Fruit fly (Drosophila melanogaster) whole organism, adult: ENCODE measurements around the gene CG3062.

ENCODE experiments used
- CG11617 ChIP-seq: fragments of 200-800 bp; sonication (Bioruptor generic); optimal IDR thresholded peaks from 2 replicates; lab custom pipeline; 2017; ENCODE audit warnings: mild to moderate bottlenecking, missing biosample characterization, missing genetic modification reagents, missing genetic modification characterization
- CG12768 ChIP-seq: fragments of 200-800 bp; sonication (Bioruptor generic); optimal IDR thresholded peaks from 2 replicates; lab custom pipeline; 2017; ENCODE audit warnings: missing biosample characterization, missing genetic modification characterization, mild to moderate bottlenecking, moderate library complexity, missing genetic modification reagents
- CG14711 ChIP-seq: fragments of 200-800 bp; sonication (Bioruptor generic); optimal IDR thresholded peaks from 2 replicates; lab custom pipeline; 2018; ENCODE audit warnings: missing biosample characterization, mild to moderate bottlenecking, missing genetic modification characterization, moderate library complexity
- CG1620 ChIP-seq: fragments of 200-800 bp; sonication (Bioruptor generic); optimal IDR thresholded peaks from 2 replicates; lab custom pipeline; 2016; ENCODE audit warnings: missing biosample characterization, missing genetic modification characterization
- CG33017 ChIP-seq: fragments of 200-800 bp; sonication (Bioruptor generic); optimal IDR thresholded peaks from 2 replicates; lab custom pipeline; 2018; ENCODE audit warnings: missing biosample characterization, mild to moderate bottlenecking, missing genetic modification characterization, moderate library complexity
- CG5204 ChIP-seq: fragments of 200-800 bp; sonication (Bioruptor generic); optimal IDR thresholded peaks from 2 replicates; lab custom pipeline; 2016; ENCODE audit warnings: missing biosample characterization, missing genetic modification characterization
- CG7045 ChIP-seq: fragments of 200-800 bp; sonication (Bioruptor generic); optimal IDR thresholded peaks from 2 replicates; lab custom pipeline; 2017; ENCODE audit warnings: missing biosample characterization, mild to moderate bottlenecking, missing genetic modification characterization
- CG7101 ChIP-seq: fragments of 200-800 bp; sonication (Bioruptor generic); optimal IDR thresholded peaks from 2 replicates; lab custom pipeline; 2018; ENCODE audit warnings: missing biosample characterization, mild to moderate bottlenecking, missing genetic modification characterization, moderate library complexity
- Clk ChIP-seq: fragments of 200-800 bp; sonication (Bioruptor generic); optimal IDR thresholded peaks from 2 replicates; lab custom pipeline; 2017; ENCODE audit warnings: missing biosample characterization, missing genetic modification characterization
- Crg-1 ChIP-seq: fragments of 200-800 bp; sonication (Bioruptor generic); optimal IDR thresholded peaks from 2 replicates; lab custom pipeline; 2016; ENCODE audit warnings: missing biosample characterization, missing genetic modification characterization
- Hr96 ChIP-seq: fragments of 200-800 bp; sonication (Bioruptor generic); optimal IDR thresholded peaks from 2 replicates; lab custom pipeline; 2016; ENCODE audit warnings: missing biosample characterization, missing genetic modification characterization
- Mnt ChIP-seq: fragments of 200-800 bp; sonication (Bioruptor generic); optimal IDR thresholded peaks from 2 replicates; lab custom pipeline; 2016; ENCODE audit warnings: missing biosample characterization, mild to moderate bottlenecking, missing genetic modification characterization
- bab1 ChIP-seq: fragments of 200-800 bp; sonication (Bioruptor generic); optimal IDR thresholded peaks from 3 replicates; lab custom pipeline; 2019; ENCODE audit warnings: missing biosample characterization, mild to moderate bottlenecking, missing genetic modification characterization, moderate library complexity
- cic ChIP-seq: fragments of 200-800 bp; sonication (Bioruptor generic); optimal IDR thresholded peaks from 2 replicates; lab custom pipeline; 2017; ENCODE audit warnings: missing biosample characterization, mild to moderate bottlenecking, missing genetic modification characterization, moderate library complexity
- cnc ChIP-seq, 2 experiments: fragments of >200 bp; optimal IDR thresholded peaks; 2 replicates each; lab custom pipeline; 2017
- kay ChIP-seq: fragments of 200-800 bp; sonication (Bioruptor generic); peaks from one replicate; lab custom pipeline; 2016; ENCODE audit warnings: missing biosample characterization, missing genetic modification characterization, borderline replicate concordance
- ovo ChIP-seq: fragments of 200-800 bp; sonication (Bioruptor generic); optimal IDR thresholded peaks from 2 replicates; lab custom pipeline; 2016; ENCODE audit warnings: missing biosample characterization, missing genetic modification characterization
- pad ChIP-seq: fragments of 200-800 bp; sonication (Bioruptor generic); optimal IDR thresholded peaks from 3 replicates; lab custom pipeline; 2017; ENCODE audit warnings: missing biosample characterization, missing genetic modification characterization, mild to moderate bottlenecking, moderate library complexity, missing genetic modification reagents
- tj ChIP-seq: fragments of 200-800 bp; sonication (Bioruptor generic); optimal IDR thresholded peaks from 3 replicates; lab custom pipeline; 2017; ENCODE audit warnings: missing biosample characterization, mild to moderate bottlenecking, missing genetic modification characterization, moderate library complexity
- toe ChIP-seq: fragments of 200-800 bp; sonication (Bioruptor generic); optimal IDR thresholded peaks from 2 replicates; lab custom pipeline; 2016; ENCODE audit warnings: missing biosample characterization, missing genetic modification characterization

Gene CG3062

dm6 chrX:4609737-4610136 lies 34.9 kb downstream of the CG3062 start:
- TF ChIP-seq Clk (GFP tag; lab: Kevin White, UChicago): no peak
- TF ChIP-seq ovo (GFP tag; lab: Kevin White, UChicago): peak; percentile 18
- TF ChIP-seq CG7101 (tag; lab: Kevin White, UChicago): peak; percentile 11

DNA sequence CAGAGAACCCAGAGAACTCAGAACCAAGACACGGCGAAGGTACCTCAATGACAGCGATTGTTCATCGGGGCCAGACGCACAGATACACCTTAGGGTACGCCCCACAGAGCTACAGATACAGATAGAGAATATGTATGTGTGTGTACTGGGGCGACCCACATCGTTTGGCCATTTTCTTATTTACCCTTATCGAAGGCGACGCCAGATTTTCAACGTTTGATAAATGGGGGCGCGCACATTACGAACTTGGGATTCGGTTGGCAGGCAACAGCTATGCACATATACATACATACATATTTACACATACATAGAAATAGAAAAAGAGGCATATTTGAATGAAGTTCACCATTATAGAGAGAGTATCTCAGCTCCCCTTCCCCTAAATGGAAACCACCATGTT lies 38.2 kb downstream of the CG3062 start:
- TF ChIP-seq cic (GFP tag; lab: Kevin White, UChicago) (no peak), CG12768 (GFP tag; lab: Kevin White, UChicago) (no peak), kay (GFP tag; lab: Kevin White, UChicago) (no peak), tj (GFP tag; lab: Kevin White, UChicago) (no peak)

- TF ChIP-seq Crg-1 (GFP tag; lab: Kevin White, UChicago): no peak
- TF ChIP-seq bab1 (GFP tag; lab: Kevin White, UChicago): peak; percentile 22
- no peak for TF ChIP-seq Clk (GFP tag; lab: Kevin White, UChicago)
- TF ChIP-seq pad (GFP tag; lab: Kevin White, UChicago): no peak
- TF ChIP-seq tj (GFP tag; lab: Kevin White, UChicago): peak; percentile 91
- no peak for TF ChIP-seq cic (GFP tag; lab: Kevin White, UChicago)
Observed at dm6 chrX:4605313-4605712, 39.4 kb downstream of the CG3062 start.

DNA sequence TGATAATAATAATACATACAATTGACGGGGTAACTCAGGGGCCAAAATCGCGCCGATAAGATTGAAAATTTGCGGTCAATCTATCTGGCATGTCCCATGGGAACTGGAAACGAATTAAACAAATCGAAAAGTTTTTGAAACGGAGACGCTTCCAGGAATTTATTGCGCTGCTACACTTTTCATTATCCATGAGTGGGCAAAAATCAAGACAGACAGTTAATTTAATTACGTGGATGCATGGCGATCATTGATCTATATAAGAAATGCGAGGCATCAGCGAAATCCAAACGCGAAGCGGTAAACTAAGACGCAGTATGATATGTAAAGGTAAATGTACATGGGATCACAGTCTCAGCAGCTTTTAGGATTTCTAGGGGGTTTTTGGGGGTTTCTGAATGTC lies 40.1 kb downstream of the CG3062 start:
- TF ChIP-seq CG33017 (tag; lab: Kevin White, UChicago): no peak
- TF ChIP-seq ovo (GFP tag; lab: Kevin White, UChicago): no peak
- no peak for TF ChIP-seq Mnt (GFP tag; lab: Kevin White, UChicago)
- no peak for TF ChIP-seq cnc (optimal IDR thresholded peaks at IDR 0.05; lab: Kevin White, UChicago)
- no peak for TF ChIP-seq CG14711 (tag; lab: Kevin White, UChicago)
- peak; percentile 90 for TF ChIP-seq tj (GFP tag; lab: Kevin White, UChicago)
- no peak for TF ChIP-seq bab1 (GFP tag; lab: Kevin White, UChicago)
- TF ChIP-seq toe (GFP tag; lab: Kevin White, UChicago): no peak

dm6 chrX:4604107-4604506 lies 40.6 kb downstream of the CG3062 start:
- TF ChIP-seq toe (GFP tag; lab: Kevin White, UChicago) (no peak), CG14711 (tag; lab: Kevin White, UChicago) (peak; percentile 10)

- no peak for TF ChIP-seq Mnt (GFP tag; lab: Kevin White, UChicago)
- TF ChIP-seq ovo (GFP tag; lab: Kevin White, UChicago): no peak
- TF ChIP-seq cic (GFP tag; lab: Kevin White, UChicago): no peak
- no peak for TF ChIP-seq Crg-1 (GFP tag; lab: Kevin White, UChicago)
- TF ChIP-seq kay (GFP tag; lab: Kevin White, UChicago): no peak
- no peak for TF ChIP-seq cnc (optimal IDR thresholded peaks at IDR 0.05; lab: Kevin White, UChicago)
- TF ChIP-seq CG11617: no peak
- TF ChIP-seq CG7101 (tag; lab: Kevin White, UChicago): no peak
- TF ChIP-seq CG14711 (tag; lab: Kevin White, UChicago): no peak
- no peak for TF ChIP-seq CG5204 (GFP tag; lab: Kevin White, UChicago)
- no peak for TF ChIP-seq toe (GFP tag; lab: Kevin White, UChicago)
- TF ChIP-seq CG33017 (tag; lab: Kevin White, UChicago): no peak
- TF ChIP-seq CG7045: no peak
- TF ChIP-seq tj (GFP tag; lab: Kevin White, UChicago): no peak
- no peak for TF ChIP-seq Hr96 (GFP tag; lab: Kevin White, UChicago)
Observed at dm6 chrX:4599897-4600469, 44.7 kb downstream of the CG3062 start.

DNA sequence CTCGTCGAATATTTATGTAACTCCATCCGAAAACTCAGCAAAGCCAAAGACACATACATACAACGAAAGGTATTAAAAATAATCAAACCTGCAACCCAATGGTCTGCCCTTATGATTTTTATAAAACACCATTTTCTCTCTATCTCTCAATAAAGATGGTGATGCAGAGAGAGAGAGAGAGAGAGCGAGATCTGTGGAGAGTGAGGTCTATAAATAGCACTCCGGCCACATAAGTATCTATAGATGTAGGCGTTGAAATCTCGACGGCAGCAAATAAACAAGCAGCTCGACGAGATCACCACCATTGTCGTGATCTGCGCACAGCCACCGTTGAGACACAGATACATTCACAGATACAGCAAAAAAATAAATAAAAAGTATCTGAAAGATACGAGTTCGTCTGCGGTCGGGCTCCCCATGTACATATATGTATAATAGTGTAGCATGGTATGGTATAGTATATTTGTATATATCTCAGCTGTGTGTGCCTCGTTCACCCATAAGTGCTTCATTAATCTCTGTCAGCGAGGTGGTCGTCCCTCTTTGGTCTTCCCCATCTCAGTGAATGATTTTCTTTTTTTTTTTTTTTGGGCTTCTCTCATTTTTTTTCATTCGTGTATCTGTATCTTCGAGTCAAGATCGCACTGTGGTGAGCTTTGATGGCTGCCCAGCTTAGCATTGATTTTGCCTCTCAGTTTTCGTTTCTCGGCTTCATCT lies 48.0 kb downstream of the CG3062 start:
- TF ChIP-seq CG7045 (no peak), CG11617 (no peak), kay (GFP tag; lab: Kevin White, UChicago) (peak; percentile 23), CG5204 (GFP tag; lab: Kevin White, UChicago) (no peak), CG7101 (tag; lab: Kevin White, UChicago) (no peak), toe (GFP tag; lab: Kevin White, UChicago) (no peak), Crg-1 (GFP tag; lab: Kevin White, UChicago) (no peak)

- TF ChIP-seq CG11617 (no peak), CG33017 (tag; lab: Kevin White, UChicago) (no peak), Clk (GFP tag; lab: Kevin White, UChicago) (no peak), CG14711 (tag; lab: Kevin White, UChicago) (no peak), bab1 (GFP tag; lab: Kevin White, UChicago) (no peak), Hr96 (GFP tag; lab: Kevin White, UChicago) (no peak), pad (GFP tag; lab: Kevin White, UChicago) (no peak), CG12768 (GFP tag; lab: Kevin White, UChicago) (no peak), CG1620 (GFP tag; lab: Kevin White, UChicago) (no peak), ovo (GFP tag; lab: Kevin White, UChicago) (no peak), cnc (optimal IDR thresholded peaks at IDR 0.05; lab: Kevin White, UChicago) (no peak), kay (GFP tag; lab: Kevin White, UChicago) (no peak), Mnt (GFP tag; lab: Kevin White, UChicago) (no peak), toe (GFP tag; lab: Kevin White, UChicago) (no peak), CG5204 (GFP tag; lab: Kevin White, UChicago) (no peak), Crg-1 (GFP tag; lab: Kevin White, UChicago) (no peak), cic (GFP tag; lab: Kevin White, UChicago) (no peak), tj (GFP tag; lab: Kevin White, UChicago) (no peak), CG7101 (tag; lab: Kevin White, UChicago) (no peak)
Observed at dm6 chrX:4592258-4592657, 52.4 kb downstream of the CG3062 start.
